Worm (Caenorhabditis elegans) whole organism, L3 larva: ENCODE data around the gene msd-2.

Experiments used
- R02D3.7 ChIP-seq: fragments of 150-350 bp; optimal IDR thresholded peaks from 2 replicates; lab custom pipeline; 2014; ENCODE audit warnings: missing biosample characterization, missing genetic modification characterization
- ZK546.5 ChIP-seq: sonication (generic microtip); optimal IDR thresholded peaks from 2 replicates; lab custom pipeline; 2017; ENCODE audit warnings: missing biosample characterization, missing genetic modification characterization
- aly-2 ChIP-seq: fragments of 150-350 bp; optimal IDR thresholded peaks from 2 replicates; lab custom pipeline; 2014; ENCODE audit warnings: missing biosample characterization, missing genetic modification characterization
- ama-1 ChIP-seq: fragments of 150-350 bp; optimal IDR thresholded peaks from 2 replicates; lab custom pipeline; 2018
- ceh-16 ChIP-seq: sonication (generic microtip); optimal IDR thresholded peaks from 2 replicates; lab custom pipeline; 2017; ENCODE audit warnings: missing biosample characterization, missing genetic modification characterization
- ceh-28 ChIP-seq: fragments of 150-350 bp; optimal IDR thresholded peaks from 2 replicates; lab custom pipeline; 2014; ENCODE audit warnings: missing biosample characterization, missing genetic modification reagents, missing genetic modification characterization
- ceh-82 ChIP-seq: fragments of 150-350 bp; optimal IDR thresholded peaks from 2 replicates; lab custom pipeline; 2014; ENCODE audit warnings: missing biosample characterization, missing genetic modification characterization
- ceh-9 ChIP-seq: sonication (generic microtip); optimal IDR thresholded peaks from 2 replicates; lab custom pipeline; 2018; ENCODE audit warnings: missing biosample characterization, missing genetic modification characterization
- daf-12 ChIP-seq: fragments of 150-350 bp; optimal IDR thresholded peaks from 2 replicates; lab custom pipeline; 2014; ENCODE audit warnings: missing biosample characterization, missing genetic modification reagents, missing genetic modification characterization
- egl-27 ChIP-seq: sonication (generic microtip); optimal IDR thresholded peaks from 4 replicates; lab custom pipeline; 2017; ENCODE audit warnings: missing biosample characterization, missing genetic modification reagents, missing genetic modification characterization
- egl-5 ChIP-seq: fragments of 150-350 bp; optimal IDR thresholded peaks from 2 replicates; lab custom pipeline; 2017; ENCODE audit warnings: missing biosample characterization, missing genetic modification reagents, missing genetic modification characterization, inconsistent platforms
- elt-1 ChIP-seq: fragments of 150-350 bp; optimal IDR thresholded peaks from 2 replicates; lab custom pipeline; 2014; ENCODE audit warnings: missing biosample characterization, missing genetic modification characterization
- elt-2 ChIP-seq: sonication (generic microtip); optimal IDR thresholded peaks from 2 replicates; lab custom pipeline; 2016; ENCODE audit warnings: missing genetic modification reagents, mild to moderate bottlenecking, missing genetic modification characterization, missing compliant biosample characterization
- elt-3 ChIP-seq, 3 experiments: fragments of 150-350 bp in 1 of 3; sonication (generic microtip) in 2 of 3; optimal IDR thresholded peaks; 2 replicates in 2 of 3; 4 replicates in 1 of 3; lab custom pipeline; 2014 to 2017; ENCODE audit warnings: missing biosample characterization in 3 of 3, missing genetic modification characterization in 3 of 3
- eor-1 ChIP-seq, 2 experiments: fragments of 150-350 bp; optimal IDR thresholded peaks; 2 replicates each; lab custom pipeline; 2014 to 2018; ENCODE audit warnings: missing biosample characterization in 2 of 2, missing genetic modification characterization in 2 of 2
- fkh-10 ChIP-seq: sonication (generic microtip); optimal IDR thresholded peaks from 2 replicates; lab custom pipeline; 2017; ENCODE audit warnings: missing biosample characterization, missing genetic modification reagents, missing genetic modification characterization
- fkh-2 ChIP-seq: fragments of 150-350 bp; optimal IDR thresholded peaks from 2 replicates; lab custom pipeline; 2014; ENCODE audit warnings: missing biosample characterization, missing genetic modification reagents, missing genetic modification characterization
- fos-1 ChIP-seq: fragments of 150-350 bp; optimal IDR thresholded peaks from 2 replicates; lab custom pipeline; 2014; ENCODE audit warnings: missing biosample characterization, missing genetic modification characterization
- hmg-11 ChIP-seq: sonication (generic microtip); optimal IDR thresholded peaks from 2 replicates; lab custom pipeline; 2016; ENCODE audit warnings: missing genetic modification characterization, missing compliant biosample characterization
- jun-1 ChIP-seq: fragments of 150-350 bp; optimal IDR thresholded peaks from 2 replicates; lab custom pipeline; 2014; ENCODE audit warnings: missing biosample characterization, missing genetic modification reagents, missing genetic modification characterization
- lin-15B ChIP-seq: fragments of 150-350 bp; optimal IDR thresholded peaks from 2 replicates; lab custom pipeline; 2014; ENCODE audit warnings: missing biosample characterization, missing genetic modification characterization
- lin-39 ChIP-seq: fragments of 150-350 bp; optimal IDR thresholded peaks from 2 replicates; lab custom pipeline; 2018; ENCODE audit warnings: missing biosample characterization, missing genetic modification reagents, missing genetic modification characterization
- lsy-12 ChIP-seq: sonication (generic microtip); optimal IDR thresholded peaks from 2 replicates; lab custom pipeline; 2016; ENCODE audit warnings: mild to moderate bottlenecking, missing genetic modification characterization, missing compliant biosample characterization
- mdl-1 ChIP-seq: fragments of 150-350 bp; optimal IDR thresholded peaks from 2 replicates; lab custom pipeline; 2014; ENCODE audit warnings: missing biosample characterization, missing genetic modification characterization
- mml-1 ChIP-seq: fragments of 150-350 bp; sonication (generic microtip); optimal IDR thresholded peaks from 3 replicates; lab custom pipeline; 2014; ENCODE audit warnings: missing biosample characterization, missing genetic modification characterization
- nfya-1 ChIP-seq: sonication (generic microtip); optimal IDR thresholded peaks from 2 replicates; lab custom pipeline; 2017; ENCODE audit warnings: missing genetic modification characterization, mild to moderate bottlenecking, missing compliant biosample characterization, antibody characterized with exemption, moderate library complexity; ENCODE audit not compliant: insufficient read depth
- nhr-11 ChIP-seq: fragments of 150-350 bp; optimal IDR thresholded peaks from 2 replicates; lab custom pipeline; 2014; ENCODE audit warnings: missing biosample characterization, missing genetic modification characterization
- nhr-12 ChIP-seq: fragments of 150-350 bp; optimal IDR thresholded peaks from 2 replicates; lab custom pipeline; 2014; ENCODE audit warnings: missing biosample characterization, missing genetic modification characterization
- nhr-23 ChIP-seq: fragments of 150-350 bp; optimal IDR thresholded peaks from 2 replicates; lab custom pipeline; 2014; ENCODE audit warnings: missing biosample characterization, missing genetic modification reagents, missing genetic modification characterization
- nhr-237 ChIP-seq: fragments of 150-350 bp; optimal IDR thresholded peaks from 2 replicates; lab custom pipeline; 2014; ENCODE audit warnings: missing biosample characterization, missing genetic modification characterization
- nhr-25 ChIP-seq: sonication (generic microtip); optimal IDR thresholded peaks from 2 replicates; lab custom pipeline; 2017; ENCODE audit warnings: missing biosample characterization, missing genetic modification characterization
- nhr-28 ChIP-seq: fragments of 150-350 bp; optimal IDR thresholded peaks from 2 replicates; lab custom pipeline; 2014; ENCODE audit warnings: missing biosample characterization, missing genetic modification characterization
- nhr-43 ChIP-seq: sonication (generic microtip); optimal IDR thresholded peaks from 2 replicates; lab custom pipeline; 2016; ENCODE audit warnings: mild to moderate bottlenecking, missing genetic modification characterization, missing compliant biosample characterization; ENCODE audit not compliant: poor library complexity, severe bottlenecking
- nhr-67 ChIP-seq: fragments of 150-350 bp; optimal IDR thresholded peaks from 2 replicates; lab custom pipeline; 2014; ENCODE audit warnings: missing biosample characterization, missing genetic modification characterization
- nhr-76 ChIP-seq: fragments of 150-350 bp; sonication (generic microtip); optimal IDR thresholded peaks from 5 replicates; lab custom pipeline; 2014; ENCODE audit warnings: missing biosample characterization, missing genetic modification characterization
- nhr-77 ChIP-seq: fragments of 150-350 bp; optimal IDR thresholded peaks from 2 replicates; lab custom pipeline; 2014; ENCODE audit warnings: missing biosample characterization, missing genetic modification characterization
- pha-4 ChIP-seq: fragments of 150-350 bp; optimal IDR thresholded peaks from 2 replicates; lab custom pipeline; 2014; ENCODE audit warnings: missing biosample characterization, missing genetic modification reagents, missing genetic modification characterization
- pqm-1 ChIP-seq: fragments of 150-350 bp; optimal IDR thresholded peaks from 2 replicates; lab custom pipeline; 2017; ENCODE audit warnings: missing biosample characterization, missing genetic modification characterization, inconsistent platforms
- sea-2 ChIP-seq: fragments of 150-350 bp; sonication (generic microtip); optimal IDR thresholded peaks from 4 replicates; lab custom pipeline; 2014; ENCODE audit warnings: missing biosample characterization, missing genetic modification reagents, missing genetic modification characterization
- skn-1 ChIP-seq: fragments of 150-350 bp; optimal IDR thresholded peaks from 2 replicates; lab custom pipeline; 2014; ENCODE audit warnings: missing biosample characterization, missing genetic modification characterization
- snpc-4 ChIP-seq: fragments of 150-350 bp; optimal IDR thresholded peaks from 2 replicates; lab custom pipeline; 2014; ENCODE audit warnings: missing biosample characterization, missing genetic modification characterization
- tbx-2 ChIP-seq: sonication (generic microtip); optimal IDR thresholded peaks from 2 replicates; lab custom pipeline; 2016; ENCODE audit warnings: mild to moderate bottlenecking, missing genetic modification characterization, missing compliant biosample characterization
- unc-39 ChIP-seq: sonication (generic microtip); optimal IDR thresholded peaks from 4 replicates; lab custom pipeline; 2017; ENCODE audit warnings: missing biosample characterization, missing genetic modification characterization
- unc-62 ChIP-seq: fragments of 150-350 bp; sonication (generic microtip); optimal IDR thresholded peaks from 4 replicates; lab custom pipeline; 2014; ENCODE audit warnings: missing biosample characterization, missing genetic modification reagents, missing genetic modification characterization
- zag-1 ChIP-seq: fragments of 150-350 bp; optimal IDR thresholded peaks from 2 replicates; lab custom pipeline; 2014; ENCODE audit warnings: missing biosample characterization, missing genetic modification characterization
- ztf-11 ChIP-seq: fragments of 150-350 bp; optimal IDR thresholded peaks from 2 replicates; lab custom pipeline; 2014; ENCODE audit warnings: missing biosample characterization, missing genetic modification characterization
- ztf-4 ChIP-seq: fragments of 150-350 bp; optimal IDR thresholded peaks from 2 replicates; lab custom pipeline; 2014; ENCODE audit warnings: missing biosample characterization, missing genetic modification characterization

Gene msd-2

DNA sequence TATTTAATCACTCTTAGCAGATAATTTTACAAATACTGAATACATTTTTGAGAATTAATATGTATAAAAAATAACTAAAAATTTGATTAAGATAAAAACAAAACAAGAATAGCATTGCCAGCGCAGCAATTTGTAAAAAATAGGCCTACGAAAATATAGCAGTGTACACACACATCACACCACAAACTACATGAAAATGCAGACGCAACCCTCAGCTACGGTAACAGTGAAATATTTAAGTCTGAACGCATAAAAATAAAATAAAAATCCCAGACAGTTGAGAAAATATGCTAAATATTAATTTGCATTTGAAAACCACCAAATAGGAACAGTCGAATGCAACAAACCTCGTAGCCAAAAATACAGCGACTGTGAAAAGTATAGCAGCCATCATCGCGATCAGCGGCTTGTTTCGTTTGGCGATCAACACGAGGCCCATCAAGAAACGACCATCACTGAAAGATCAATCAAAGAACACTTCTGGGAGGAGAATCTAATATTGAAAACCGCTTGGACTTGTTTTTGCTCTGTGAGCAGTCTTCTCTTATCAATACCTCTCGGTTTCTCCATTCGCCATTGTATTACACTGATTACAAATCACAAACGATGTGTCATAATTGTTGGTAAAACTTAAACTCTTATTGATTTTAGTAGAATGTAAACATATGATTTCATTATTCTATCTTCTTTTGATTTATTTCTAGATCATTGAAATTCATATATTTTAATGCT lies 30.2 kb upstream of the msd-2 start, which contains the start of gene pyp-1:
pyp-1 (minus strand) TSS at position 439 of the 732 bp plus-strand sequence.
- TF ChIP-seq aly-2 (tag; lab: Kevin White, UChicago) (no peak), nhr-76 (tag; lab: Kevin White, UChicago) (no peak), unc-39 (no peak), hmg-11 (no peak), ztf-11 (no peak), elt-3 (tag; optimal IDR thresholded peaks at IDR 0.05; lab: Kevin White, UChicago) (no peak), snpc-4 (peak; percentile 7), nfya-1 (peak; percentile 15), ZK546.5 (no peak), tbx-2 (tag; lab: Kevin White, UChicago) (no peak), mml-1 (tag; lab: Kevin White, UChicago) (no peak), nhr-12 (tag; lab: Kevin White, UChicago) (no peak), daf-12 (tag; lab: Kevin White, UChicago) (no peak), zag-1 (tag; lab: Kevin White, UChicago) (no peak), lin-39 (peak; percentile 25), ceh-82 (no peak), pqm-1 (peak; percentile 83), egl-5 (tag; lab: Kevin White, UChicago) (no peak), R02D3.7 (tag; lab: Kevin White, UChicago) (no peak), elt-1 (tag; lab: Kevin White, UChicago) (no peak), fos-1 (tag; lab: Kevin White, UChicago) (no peak), skn-1 (tag; lab: Kevin White, UChicago) (no peak), fkh-2 (tag; lab: Kevin White, UChicago) (no peak), nhr-11 (tag; lab: Kevin White, UChicago) (no peak), mdl-1 (tag; lab: Kevin White, UChicago) (no peak), unc-62 (GFP tag; lab: Kevin White, UChicago) (no peak), pha-4 (tag; lab: Kevin White, UChicago) (peak; percentile 75), ceh-9 (tag; lab: Kevin White, UChicago) (no peak), lin-15B (tag; lab: Kevin White, UChicago) (no peak), nhr-28 (tag; lab: Kevin White, UChicago) (no peak), ama-1 (lab: Kevin White, UChicago) (peak; percentile 19), ztf-4 (no peak), eor-1 (tag; optimal IDR thresholded peaks at IDR 0.05; lab: Kevin White, UChicago) (no peak), nhr-67 (tag; lab: Kevin White, UChicago) (no peak), elt-2 (peak; percentile 74), ceh-28 (peak; percentile 40), fkh-10 (GFP tag; lab: Kevin White, UChicago) (no peak), nhr-237 (tag; lab: Kevin White, UChicago) (no peak), nhr-25 (tag; lab: Kevin White, UChicago) (no peak), nhr-77 (tag; lab: Kevin White, UChicago) (no peak), nhr-23 (no peak), egl-27 (tag; lab: Kevin White, UChicago) (no peak), jun-1 (tag; lab: Kevin White, UChicago) (peak; percentile 21), ceh-16 (tag; lab: Kevin White, UChicago) (no peak), sea-2 (GFP tag; lab: Kevin White, UChicago) (no peak), nhr-43 (tag; lab: Kevin White, UChicago) (no peak), lsy-12 (tag; lab: Kevin White, UChicago) (no peak)
- TF ChIP-seq, all 47 proteins: peak for 9
